Worm (Caenorhabditis elegans): ENCODE measurements around the gene T13C5.10.

DNA sequence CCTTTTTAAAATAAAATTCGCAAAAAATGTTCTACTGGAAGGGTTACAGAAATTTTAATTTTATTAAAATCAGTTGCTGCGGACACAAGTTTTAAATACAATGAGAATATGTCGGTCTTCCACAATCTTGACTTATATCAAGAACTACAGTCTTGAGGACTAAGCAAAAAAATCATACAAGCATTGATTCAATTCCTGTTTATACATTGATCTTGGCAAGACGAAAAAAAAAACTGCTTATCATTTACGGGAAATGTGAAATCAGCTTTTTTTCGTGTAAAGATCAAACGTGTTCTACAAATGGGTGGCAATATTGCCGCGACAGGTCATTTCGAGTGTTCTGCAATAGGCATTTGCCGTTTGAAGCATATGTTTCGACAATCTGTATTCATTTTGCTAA, 3.2 kb upstream of the T13C5.10 start, which contains the start of gene T13C5.2:
- TF ChIP-seq lin-39 (tag; optimal IDR thresholded peaks at IDR 0.05) (no peak), mab-5 (tag; optimal IDR thresholded peaks at IDR 0.05) (no peak), zag-1 (tag; optimal IDR thresholded peaks at IDR 0.05) (no peak), nhr-237 (tag; optimal IDR thresholded peaks at IDR 0.05) (no peak), fos-1 (tag; optimal IDR thresholded peaks at IDR 0.05) (no peak), ama-1 (optimal IDR thresholded peaks at IDR 0.05) (no peak), unc-62 (GFP tag; optimal IDR thresholded peaks at IDR 0.05) (no peak), F13H6.1 (tag; optimal IDR thresholded peaks at IDR 0.05) (no peak), nhr-6 (tag; optimal IDR thresholded peaks at IDR 0.05) (no peak), ceh-16 (tag; optimal IDR thresholded peaks at IDR 0.05) (no peak), R02D3.7 (tag; optimal IDR thresholded peaks at IDR 0.05) (no peak), nhr-77 (tag; optimal IDR thresholded peaks at IDR 0.05) (no peak)

Measured in whole organism, L2 larva.